Fruit fly (Drosophila melanogaster) Kc167 (cell line): Measurements from ENCODE around the gene CG31937.

Experiments
- h ChIP-seq: fragments of >200 bp; optimal IDR thresholded peaks from 3 replicates; lab custom pipeline; 2018; ENCODE audit warnings: missing external identifiers
- psq ChIP-seq: fragments of >200 bp; optimal IDR thresholded peaks from 2 replicates; lab custom pipeline; 2017; ENCODE audit warnings: missing external identifiers

DNA sequence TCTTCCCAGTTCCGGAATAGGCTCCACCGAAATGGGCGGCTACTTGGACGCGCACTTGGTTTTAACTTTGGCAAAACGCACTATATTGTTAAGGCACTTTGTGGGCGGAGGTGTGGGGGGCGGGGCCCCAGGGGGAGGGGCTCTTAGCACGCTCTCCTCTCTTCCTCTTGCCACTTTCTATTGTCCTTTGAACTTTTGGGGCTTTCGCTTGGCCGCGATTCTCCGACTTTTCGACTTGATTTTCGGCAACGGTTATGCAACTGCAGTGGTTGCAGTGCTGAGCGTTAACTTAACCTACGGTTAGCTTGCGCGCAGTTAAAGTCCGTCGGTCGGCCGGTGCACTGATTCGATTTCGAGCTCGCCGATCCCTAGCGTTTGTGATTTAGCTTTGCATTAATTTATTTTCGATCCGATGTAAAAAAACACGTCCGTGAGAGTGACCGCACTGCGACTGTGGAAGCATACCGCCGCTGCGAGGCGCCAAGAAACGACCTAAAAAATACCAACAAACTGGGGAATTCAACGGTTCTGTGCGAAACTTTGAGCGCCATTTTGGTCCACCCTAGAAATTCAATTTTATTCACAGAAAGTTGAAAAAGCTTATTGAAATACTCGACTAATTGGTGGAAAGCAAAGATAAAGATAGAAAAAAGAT, 5.6 kb upstream of the CG31937 start, which contains the start of gene Rim2:
- TF ChIP-seq psq (lab: Kevin White, UChicago) (no peak), h (lab: Kevin White, UChicago) (no peak)
